Worm (Caenorhabditis elegans) whole organism, L4 larva: ENCODE data around the gene uso-1.

Source experiments
- D1046.2 ChIP-seq: fragments of 200-800 bp; sonication (Bioruptor generic); IDR thresholded peaks from 2 replicates; pipeline ENCODE4 v1.3.6; 2022; ENCODE audit warnings: missing genetic modification characterization, missing compliant biosample characterization
- F37D6.2 ChIP-seq: sonication (generic microtip); optimal IDR thresholded peaks from 2 replicates; lab custom pipeline; 2016; ENCODE audit warnings: mild to moderate bottlenecking, missing genetic modification characterization, missing compliant biosample characterization
- F49E8.2 ChIP-seq: sonication (generic microtip); optimal IDR thresholded peaks from 2 replicates; lab custom pipeline; 2016; ENCODE audit warnings: missing compliant biosample characterization, mild to moderate bottlenecking, missing genetic modification characterization, borderline replicate concordance
- R02D3.7 ChIP-seq: fragments of 150-350 bp; sonication (generic microtip); optimal IDR thresholded peaks from 3 replicates; lab custom pipeline; 2014; ENCODE audit warnings: missing biosample characterization, missing genetic modification characterization
- T20F7.1 ChIP-seq: fragments of 200-800 bp; sonication (Bioruptor generic); optimal IDR thresholded peaks from 2 replicates; lab custom pipeline; 2018; ENCODE audit warnings: mild to moderate bottlenecking, missing genetic modification characterization, missing compliant biosample characterization
- T26A8.4 ChIP-seq: fragments of 200-800 bp; sonication (Bioruptor generic); IDR thresholded peaks from 2 replicates; pipeline ENCODE4 v1.3.6; 2022; ENCODE audit warnings: missing genetic modification characterization, missing compliant biosample characterization
- Y105C5A.15 ChIP-seq: fragments of 200-800 bp; sonication (Bioruptor generic); IDR thresholded peaks from 2 replicates; pipeline ENCODE4 v1.3.6; 2022; ENCODE audit warnings: missing genetic modification characterization, missing compliant biosample characterization
- Y48G9A.11 ChIP-seq: fragments of 200-800 bp; sonication (Bioruptor generic); IDR thresholded peaks from 2 replicates; pipeline ENCODE4 v1.3.6; 2022; ENCODE audit warnings: missing genetic modification reagents, missing genetic modification characterization, missing compliant biosample characterization
- Y75B8A.6 ChIP-seq: fragments of 200-800 bp; sonication (Bioruptor generic); IDR thresholded peaks from 2 replicates; pipeline ENCODE4 v1.3.6; 2022; ENCODE audit warnings: missing genetic modification reagents, missing genetic modification characterization, missing compliant biosample characterization
- arid-1 ChIP-seq: fragments of 200-800 bp; sonication (Bioruptor generic); conservative IDR thresholded peaks from 2 replicates; pipeline ENCODE4 v1.3.6; 2022; ENCODE audit warnings: missing genetic modification reagents, missing genetic modification characterization, missing compliant biosample characterization
- attf-4 ChIP-seq: sonication (generic microtip); optimal IDR thresholded peaks from 3 replicates; lab custom pipeline; 2017; ENCODE audit warnings: missing biosample characterization, missing genetic modification characterization
- ceh-32 ChIP-seq: sonication (generic microtip); optimal IDR thresholded peaks from 2 replicates; lab custom pipeline; 2016; ENCODE audit warnings: mild to moderate bottlenecking, missing genetic modification characterization, missing compliant biosample characterization; ENCODE audit not compliant: poor library complexity
- ces-1 ChIP-seq: fragments of 150-350 bp; sonication (generic microtip); optimal IDR thresholded peaks from 4 replicates; lab custom pipeline; 2014; ENCODE audit warnings: missing biosample characterization, missing genetic modification reagents, missing genetic modification characterization
- cey-2 ChIP-seq: sonication (generic microtip); optimal IDR thresholded peaks from 3 replicates; lab custom pipeline; 2017; ENCODE audit warnings: missing genetic modification characterization, mild to moderate bottlenecking, missing compliant biosample characterization, antibody characterized with exemption, borderline replicate concordance; ENCODE audit not compliant: insufficient read depth
- daf-16 ChIP-seq, 3 experiments: sonication (generic microtip); optimal IDR thresholded peaks; 2 replicates each; lab custom pipeline; 2016 to 2017; ENCODE audit warnings: missing genetic modification characterization in 3 of 3, missing genetic modification reagents in 3 of 3, mild to moderate bottlenecking in 2 of 3, missing compliant biosample characterization in 2 of 3, missing biosample characterization in 1 of 3, moderate library complexity in 1 of 3
- daf-19 ChIP-seq: fragments of 200-800 bp; sonication (Bioruptor generic); conservative IDR thresholded peaks from 2 replicates; pipeline ENCODE4 v1.3.6; 2022; ENCODE audit warnings: missing genetic modification characterization, missing compliant biosample characterization
- daf-8 ChIP-seq: fragments of 200-800 bp; sonication (Bioruptor generic); IDR thresholded peaks from 2 replicates; pipeline ENCODE4 v1.3.6; 2022; ENCODE audit warnings: missing genetic modification characterization, missing compliant biosample characterization
- dpl-1 ChIP-seq: fragments of 150-350 bp; optimal IDR thresholded peaks from 2 replicates; lab custom pipeline; 2014; ENCODE audit warnings: missing biosample characterization, missing genetic modification reagents, missing genetic modification characterization
- dve-1 ChIP-seq: sonication (generic microtip); optimal IDR thresholded peaks from 2 replicates; lab custom pipeline; 2017; ENCODE audit warnings: antibody characterized with exemption, mild to moderate bottlenecking, missing genetic modification characterization, missing compliant biosample characterization; ENCODE audit not compliant: insufficient read depth
- hif-1 ChIP-seq, 2 experiments: sonication (generic microtip); optimal IDR thresholded peaks; 2 replicates each; lab custom pipeline; 2016 to 2017; ENCODE audit warnings: missing compliant biosample characterization in 2 of 2, missing genetic modification characterization in 2 of 2, missing genetic modification reagents in 2 of 2, missing genotype in 2 of 2, mild to moderate bottlenecking in 1 of 2
- hlh-30 ChIP-seq: sonication (generic microtip); optimal IDR thresholded peaks from 2 replicates; lab custom pipeline; 2017; ENCODE audit warnings: antibody characterized with exemption, mild to moderate bottlenecking, missing genetic modification characterization, missing compliant biosample characterization; ENCODE audit not compliant: insufficient read depth
- hmg-1.1 ChIP-seq: fragments of 200-800 bp; sonication (Bioruptor generic); IDR thresholded peaks from 2 replicates; pipeline ENCODE4 v1.3.6; 2022; ENCODE audit warnings: missing genetic modification reagents, missing genetic modification characterization, missing compliant biosample characterization
- lin-29 ChIP-seq: fragments of 200-800 bp; sonication (Bioruptor generic); IDR thresholded peaks from 2 replicates; pipeline ENCODE4 v1.3.6; 2022; ENCODE audit warnings: missing genetic modification reagents, missing genetic modification characterization, missing compliant biosample characterization
- lir-3 ChIP-seq: sonication (generic microtip); optimal IDR thresholded peaks from 2 replicates; lab custom pipeline; 2016; ENCODE audit warnings: mild to moderate bottlenecking, missing genetic modification characterization, missing compliant biosample characterization
- lsy-2 ChIP-seq, 2 experiments: fragments of 150-350 bp in 1 of 2; sonication (generic microtip) in 1 of 2; optimal IDR thresholded peaks; 2 replicates each; lab custom pipeline; 2014 to 2017; ENCODE audit warnings: missing biosample characterization in 2 of 2, missing genetic modification characterization in 2 of 2
- madf-5 ChIP-seq, 2 experiments: fragments of 200-800 bp; sonication (Bioruptor generic); IDR thresholded peaks; 2 replicates each; pipeline ENCODE4 v1.3.6; 2022; ENCODE audit warnings: missing compliant biosample characterization in 2 of 2, missing genetic modification characterization in 2 of 2
- madf-9 ChIP-seq: fragments of 200-800 bp; sonication (Bioruptor generic); conservative IDR thresholded peaks from 2 replicates; pipeline ENCODE4 v1.3.6; 2022; ENCODE audit warnings: missing genetic modification reagents, missing genetic modification characterization, missing compliant biosample characterization
- mdl-1 ChIP-seq, 2 experiments: fragments of 150-350 bp in 1 of 2; sonication (generic microtip) in 1 of 2; optimal IDR thresholded peaks; 2 replicates each; lab custom pipeline; 2014 to 2017; ENCODE audit warnings: missing biosample characterization in 2 of 2, missing genetic modification characterization in 2 of 2
- mes-2 ChIP-seq: sonication (generic microtip); optimal IDR thresholded peaks from 2 replicates; lab custom pipeline; 2016; ENCODE audit warnings: missing genotype, mild to moderate bottlenecking, missing genetic modification characterization, missing compliant biosample characterization; ENCODE audit not compliant: poor library complexity, severe bottlenecking
- nhr-102 ChIP-seq: sonication (generic microtip); optimal IDR thresholded peaks from 2 replicates; lab custom pipeline; 2016; ENCODE audit warnings: mild to moderate bottlenecking, missing genetic modification characterization, moderate library complexity, missing compliant biosample characterization
- nhr-11 ChIP-seq: fragments of 150-350 bp; optimal IDR thresholded peaks from 2 replicates; lab custom pipeline; 2014; ENCODE audit warnings: missing biosample characterization, missing genetic modification characterization
- nhr-28 ChIP-seq: fragments of 150-350 bp; optimal IDR thresholded peaks from 2 replicates; lab custom pipeline; 2014; ENCODE audit warnings: missing biosample characterization, missing genetic modification characterization
- nhr-42 ChIP-seq: fragments of 200-800 bp; sonication (Bioruptor generic); IDR thresholded peaks from 2 replicates; pipeline ENCODE4 v1.3.6; 2022; ENCODE audit warnings: missing genetic modification characterization, missing compliant biosample characterization
- nhr-48 ChIP-seq: sonication (generic microtip); optimal IDR thresholded peaks from 2 replicates; lab custom pipeline; 2016; ENCODE audit warnings: mild to moderate bottlenecking, missing genetic modification characterization, missing compliant biosample characterization
- nhr-6 ChIP-seq: fragments of 150-350 bp; optimal IDR thresholded peaks from 2 replicates; lab custom pipeline; 2014; ENCODE audit warnings: missing biosample characterization, missing genetic modification characterization
- nhr-76 ChIP-seq: fragments of 150-350 bp; optimal IDR thresholded peaks from 2 replicates; lab custom pipeline; 2014; ENCODE audit warnings: missing biosample characterization, missing genetic modification characterization
- nhr-77 ChIP-seq: fragments of 150-350 bp; optimal IDR thresholded peaks from 2 replicates; lab custom pipeline; 2014; ENCODE audit warnings: missing biosample characterization, missing genetic modification characterization
- spr-1 ChIP-seq: sonication (generic microtip); optimal IDR thresholded peaks from 2 replicates; lab custom pipeline; 2016; ENCODE audit warnings: mild to moderate bottlenecking, missing genetic modification characterization, missing compliant biosample characterization
- spr-3 ChIP-seq: fragments of 200-800 bp; sonication (Bioruptor generic); optimal IDR thresholded peaks from 2 replicates; lab custom pipeline; 2018; ENCODE audit warnings: mild to moderate bottlenecking, missing genetic modification characterization, missing compliant biosample characterization
- unc-39 ChIP-seq: sonication (generic microtip); optimal IDR thresholded peaks from 2 replicates; lab custom pipeline; 2017; ENCODE audit warnings: missing biosample characterization, missing genetic modification characterization
- vab-7 ChIP-seq: fragments of 200-800 bp; sonication (Bioruptor generic); IDR thresholded peaks from 2 replicates; pipeline ENCODE4 v1.3.6; 2022; ENCODE audit warnings: missing genetic modification reagents, missing genetic modification characterization, missing compliant biosample characterization
- zag-1 ChIP-seq: fragments of 150-350 bp; optimal IDR thresholded peaks from 2 replicates; lab custom pipeline; 2014; ENCODE audit warnings: missing biosample characterization, missing genetic modification characterization
- zfp-2 ChIP-seq: sonication (generic microtip); optimal IDR thresholded peaks from 2 replicates; lab custom pipeline; 2016; ENCODE audit warnings: mild to moderate bottlenecking, missing genetic modification characterization, missing compliant biosample characterization
- ztf-11 ChIP-seq: fragments of 150-350 bp; optimal IDR thresholded peaks from 2 replicates; lab custom pipeline; 2014; ENCODE audit warnings: missing biosample characterization, missing genetic modification characterization

Gene uso-1

ce11 chrIV:13422200-13422599 is 32.4 kb downstream of the uso-1 start, which contains the start of gene nol-9:
nol-9 (plus strand) TSS chrIV:13422500.
- TF ChIP-seq R02D3.7 (tag; lab: Kevin White, UChicago) (no peak), mdl-1 (tag; optimal IDR thresholded peaks at IDR 0.05; lab: Kevin White, UChicago) (no peak), vab-7 (GFP tag; lab: Robert Waterston, UW) (no peak), Y105C5A.15 (GFP tag; lab: Robert Waterston, UW) (no peak), attf-4 (no peak), cey-2 (no peak), lin-29 (GFP tag; lab: Robert Waterston, UW) (no peak), lir-3 (tag; lab: Kevin White, UChicago) (no peak), nhr-77 (tag; lab: Kevin White, UChicago) (no peak), daf-8 (GFP tag; lab: Robert Waterston, UW) (no peak), madf-5 (GFP tag; IDR thresholded peaks at IDR 0.05; lab: Robert Waterston, UW) (no peak), unc-39 (tag; lab: Kevin White, UChicago) (no peak)

- TF ChIP-seq F37D6.2 (tag; lab: Kevin White, UChicago) (no peak), T20F7.1 (peak; percentile 61), T26A8.4 (no peak), dpl-1 (GFP tag; lab: Kevin White, UChicago) (peak; percentile 12), lsy-2 (tag; optimal IDR thresholded peaks at IDR 0.05; lab: Kevin White, UChicago) (peak in 1 of 2 experiments; percentile 17)
- TF ChIP-seq, all 104 proteins: peak for 3
Observed at ce11 chrIV:13415739-13416271, 38.8 kb downstream of the uso-1 start, which contains the start of the genes pik-1 and aptf-2. pik-1 (plus strand) TSS chrIV:13416041. aptf-2 (minus strand) TSS chrIV:13416051.

ce11 chrIV:13412845-13413383 is 41.7 kb downstream of the uso-1 start, which contains the start of gene gcl-1:
gcl-1 (minus strand) TSS chrIV:13412895.
- TF ChIP-seq spr-3 (GFP tag; lab: Kevin White, UChicago) (no peak), ces-1 (no peak), zag-1 (tag; lab: Kevin White, UChicago) (no peak), vab-7 (GFP tag; lab: Robert Waterston, UW) (no peak), F49E8.2 (tag; lab: Kevin White, UChicago) (no peak), nhr-11 (no peak), nhr-6 (tag; lab: Kevin White, UChicago) (no peak), nhr-48 (no peak), arid-1 (GFP tag; lab: Robert Waterston, UW) (no peak), hlh-30 (peak; percentile 91), hmg-1.1 (GFP tag; lab: Robert Waterston, UW) (peak; percentile 47; the same call in 1 of the 2 replicates), zfp-2 (tag; lab: Kevin White, UChicago) (no peak), D1046.2 (no peak), lir-3 (tag; lab: Kevin White, UChicago) (no peak), ztf-11 (tag; lab: Kevin White, UChicago) (no peak), mes-2 (tag; lab: Kevin White, UChicago) (peak; percentile 33), ceh-32 (tag; lab: Kevin White, UChicago) (no peak), daf-16 (GFP tag; optimal IDR thresholded peaks at IDR 0.05; lab: Kevin White, UChicago) (no peak), daf-16 (tag; optimal IDR thresholded peaks at IDR 0.05; lab: Kevin White, UChicago) (peak; percentile 50), nhr-102 (tag; lab: Kevin White, UChicago) (no peak), nhr-28 (tag; lab: Kevin White, UChicago) (no peak), dve-1 (tag; lab: Kevin White, UChicago) (peak; percentile 25), Y75B8A.6 (GFP tag; lab: Robert Waterston, UW) (no peak), unc-39 (tag; lab: Kevin White, UChicago) (no peak), nhr-42 (GFP tag; lab: Robert Waterston, UW) (no peak), Y48G9A.11 (GFP tag; lab: Robert Waterston, UW) (no peak), mdl-1 (tag; optimal IDR thresholded peaks at IDR 0.05; lab: Kevin White, UChicago) (peak in 1 of 2 experiments; percentile 13), hif-1 (tag; optimal IDR thresholded peaks at IDR 0.05; lab: Kevin White, UChicago) (no peak), nhr-76 (tag; lab: Kevin White, UChicago) (no peak), spr-1 (tag; lab: Kevin White, UChicago) (no peak), lsy-2 (tag; optimal IDR thresholded peaks at IDR 0.05; lab: Kevin White, UChicago) (peak in 1 of 2 experiments; percentile 28), daf-19 (GFP tag; lab: Robert Waterston, UW) (no peak), R02D3.7 (tag; lab: Kevin White, UChicago) (no peak), Y105C5A.15 (GFP tag; lab: Robert Waterston, UW) (no peak), madf-9 (no peak)
